Worm (Caenorhabditis elegans): Measurements from ENCODE around the gene C05A9.2.

C05A9.2 gene

ce11 chrX:10888201-10888600 lies 43.7 kb upstream of the C05A9.2 start, which contains the start of gene F47B10.6:
Gene F47B10.6, plus strand, starts transcription at chrX:10888501.
- TF ChIP-seq unc-120 (tag; optimal IDR thresholded peaks at IDR 0.05; ENCODE audit: poor library complexity, severe bottlenecking) (no peak), nhr-237 (tag; optimal IDR thresholded peaks at IDR 0.05) (no peak), hlh-1 (tag; optimal IDR thresholded peaks at IDR 0.05) (no peak), elt-1 (tag; optimal IDR thresholded peaks at IDR 0.05; ENCODE audit: borderline replicate concordance, insufficient read depth) (no peak), ham-2 (GFP tag; optimal IDR thresholded peaks at IDR 0.05) (no peak), ces-1 (GFP tag; optimal IDR thresholded peaks at IDR 0.05) (no peak), pha-4 (tag; optimal IDR thresholded peaks at IDR 0.05) (no peak), sptf-1 (tag; optimal IDR thresholded peaks at IDR 0.05) (no peak), ztf-11 (tag; optimal IDR thresholded peaks at IDR 0.05) (no peak), elt-3 (tag; optimal IDR thresholded peaks at IDR 0.05) (no peak), M03D4.4 (tag; optimal IDR thresholded peaks at IDR 0.05) (no peak), ceh-83 (GFP tag; optimal IDR thresholded peaks at IDR 0.05) (no peak), nhr-76 (tag; optimal IDR thresholded peaks at IDR 0.05) (no peak), mep-1 (tag; optimal IDR thresholded peaks at IDR 0.05) (no peak), ceh-43 (GFP tag; optimal IDR thresholded peaks at IDR 0.05) (no peak), ceh-39 (tag; optimal IDR thresholded peaks at IDR 0.05) (no peak), flh-1 (GFP tag; optimal IDR thresholded peaks at IDR 0.05) (no peak), mab-5 (tag; optimal IDR thresholded peaks at IDR 0.05) (no peak)

ce11 chrX:10885872-10886271 lies 41.4 kb upstream of the C05A9.2 start, which contains the start of gene T21E8.5:
Gene T21E8.5, plus strand, starts transcription at chrX:10886172.
- no peak for TF ChIP-seq hlh-1 (tag; optimal IDR thresholded peaks at IDR 0.05)
- TF ChIP-seq unc-62 (GFP tag; optimal IDR thresholded peaks at IDR 0.05), result no peak
- TF ChIP-seq nhr-12 (tag; optimal IDR thresholded peaks at IDR 0.05), result no peak
- no peak for TF ChIP-seq bed-3 (GFP tag; optimal IDR thresholded peaks at IDR 0.05)
- TF ChIP-seq ces-1 (GFP tag; optimal IDR thresholded peaks at IDR 0.05), result no peak
- no peak for TF ChIP-seq nhr-237 (tag; optimal IDR thresholded peaks at IDR 0.05)
- no peak for TF ChIP-seq ceh-83 (GFP tag; optimal IDR thresholded peaks at IDR 0.05)
- no peak for TF ChIP-seq sptf-1 (tag; optimal IDR thresholded peaks at IDR 0.05)
- TF ChIP-seq snpc-4 (tag; optimal IDR thresholded peaks at IDR 0.05), result no peak
- TF ChIP-seq unc-120 (tag; optimal IDR thresholded peaks at IDR 0.05; ENCODE audit: poor library complexity, severe bottlenecking), result no peak
- TF ChIP-seq lin-32 (GFP tag; optimal IDR thresholded peaks at IDR 0.05), result no peak
- TF ChIP-seq elt-1 (tag; optimal IDR thresholded peaks at IDR 0.05; ENCODE audit: borderline replicate concordance, insufficient read depth), result no peak
- TF ChIP-seq nhr-76 (tag; optimal IDR thresholded peaks at IDR 0.05), result no peak
- TF ChIP-seq M03D4.4 (tag; optimal IDR thresholded peaks at IDR 0.05), result no peak
- no peak for TF ChIP-seq pha-4 (tag; optimal IDR thresholded peaks at IDR 0.05)
- TF ChIP-seq ceh-43 (GFP tag; optimal IDR thresholded peaks at IDR 0.05), result no peak
- no peak for TF ChIP-seq ceh-39 (tag; optimal IDR thresholded peaks at IDR 0.05)
- TF ChIP-seq ham-2 (GFP tag; optimal IDR thresholded peaks at IDR 0.05), result no peak
- no peak for TF ChIP-seq zip-8 (tag; optimal IDR thresholded peaks at IDR 0.05)

- no peak for TF ChIP-seq M03D4.4 (tag; optimal IDR thresholded peaks at IDR 0.05)
- no peak for TF ChIP-seq zip-8 (tag; optimal IDR thresholded peaks at IDR 0.05)
- no peak for TF ChIP-seq ceh-83 (GFP tag; optimal IDR thresholded peaks at IDR 0.05)
- no peak for TF ChIP-seq sem-2 (GFP tag; optimal IDR thresholded peaks at IDR 0.05)
- no peak for TF ChIP-seq mls-2 (tag; optimal IDR thresholded peaks at IDR 0.05)
- no peak for TF ChIP-seq nhr-2 (tag; optimal IDR thresholded peaks at IDR 0.05)
- TF ChIP-seq blmp-1 (tag; optimal IDR thresholded peaks at IDR 0.05), result no peak
- no peak for TF ChIP-seq ztf-11 (tag; optimal IDR thresholded peaks at IDR 0.05)
- no peak for TF ChIP-seq nhr-12 (tag; optimal IDR thresholded peaks at IDR 0.05)
- no peak for TF ChIP-seq sptf-1 (tag; optimal IDR thresholded peaks at IDR 0.05)
Measured at ce11 chrX:10883203-10883602, 38.7 kb upstream of the C05A9.2 start, which contains the start of gene T21E8.7. Gene T21E8.7, plus strand, starts transcription at chrX:10883503.

DNA sequence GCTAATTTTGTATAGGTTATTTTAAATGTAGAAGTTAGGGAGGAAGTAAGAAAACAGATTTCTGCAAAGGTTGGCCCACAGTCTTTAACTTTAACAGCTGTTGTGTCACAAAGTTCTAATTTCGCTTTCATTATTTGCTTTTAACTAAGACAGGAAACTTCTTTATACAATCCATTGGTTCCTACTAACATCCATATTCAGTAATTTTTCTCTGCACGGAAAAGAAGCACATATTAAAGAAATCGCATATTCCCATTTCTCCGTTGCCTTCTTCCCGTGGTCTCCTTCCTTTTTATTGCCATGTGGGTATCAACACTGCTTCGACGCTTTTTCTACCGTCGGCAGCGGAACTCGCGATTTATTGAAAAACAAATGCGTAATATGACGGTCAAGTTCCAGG lies 37.5 kb upstream of the C05A9.2 start, which contains the start of gene T21E8.6:
TSS of gene T21E8.6 (plus strand) at position 301 of the 400 bp plus-strand sequence.
- no peak for TF ChIP-seq bed-3 (GFP tag; optimal IDR thresholded peaks at IDR 0.05)
- TF ChIP-seq ceh-39 (tag; optimal IDR thresholded peaks at IDR 0.05), result no peak
- TF ChIP-seq ces-1 (GFP tag; optimal IDR thresholded peaks at IDR 0.05), result no peak
- TF ChIP-seq nhr-76 (tag; optimal IDR thresholded peaks at IDR 0.05), result no peak
- no peak for TF ChIP-seq mab-5 (tag; optimal IDR thresholded peaks at IDR 0.05)
- no peak for TF ChIP-seq pha-4 (tag; optimal IDR thresholded peaks at IDR 0.05)
- no peak for TF ChIP-seq unc-62 (GFP tag; optimal IDR thresholded peaks at IDR 0.05)

ce11 chrX:10880509-10880908 lies 36.0 kb upstream of the C05A9.2 start, which contains the start of gene T21E8.4:
Gene T21E8.4, plus strand, starts transcription at chrX:10880809.
- TF ChIP-seq lsy-2 (tag; optimal IDR thresholded peaks at IDR 0.05) (no peak), nhr-2 (tag; optimal IDR thresholded peaks at IDR 0.05) (no peak), zip-8 (tag; optimal IDR thresholded peaks at IDR 0.05) (no peak), M03D4.4 (tag; optimal IDR thresholded peaks at IDR 0.05) (no peak), nhr-12 (tag; optimal IDR thresholded peaks at IDR 0.05) (no peak), pha-4 (tag; optimal IDR thresholded peaks at IDR 0.05) (no peak), lin-13 (tag; optimal IDR thresholded peaks at IDR 0.05) (no peak), ceh-83 (GFP tag; optimal IDR thresholded peaks at IDR 0.05) (no peak), ceh-39 (tag; optimal IDR thresholded peaks at IDR 0.05) (no peak), elt-1 (tag; optimal IDR thresholded peaks at IDR 0.05; ENCODE audit: borderline replicate concordance, insufficient read depth) (no peak), nhr-28 (tag; optimal IDR thresholded peaks at IDR 0.05) (no peak), ztf-11 (tag; optimal IDR thresholded peaks at IDR 0.05) (no peak), blmp-1 (tag; optimal IDR thresholded peaks at IDR 0.05) (no peak), unc-39 (tag; optimal IDR thresholded peaks at IDR 0.05) (no peak)
